Worm (Caenorhabditis elegans) whole organism, L4 larva: ENCODE measurements around the gene sdz-19.

Experiments used
- F44E2.7 ChIP-seq: fragments of 200-800 bp; sonication (Bioruptor generic); IDR thresholded peaks from 2 replicates; pipeline ENCODE4 v2.1.2; 2022; ENCODE audit warnings: missing genetic modification characterization, missing compliant biosample characterization
- R02D3.7 ChIP-seq: fragments of 150-350 bp; sonication (generic microtip); optimal IDR thresholded peaks from 3 replicates; lab custom pipeline; 2014; ENCODE audit warnings: missing biosample characterization, missing genetic modification characterization
- T26A8.4 ChIP-seq: fragments of 200-800 bp; sonication (Bioruptor generic); IDR thresholded peaks from 2 replicates; pipeline ENCODE4 v1.3.6; 2022; ENCODE audit warnings: missing genetic modification characterization, missing compliant biosample characterization
- Y5F2A.4 ChIP-seq: fragments of 200-800 bp; sonication (Bioruptor generic); optimal IDR thresholded peaks from 2 replicates; lab custom pipeline; 2018; ENCODE audit warnings: mild to moderate bottlenecking, missing genetic modification characterization, missing compliant biosample characterization
- ZK546.5 ChIP-seq, 2 experiments: sonication (generic microtip); optimal IDR thresholded peaks; 2 replicates each; lab custom pipeline; 2017; ENCODE audit warnings: missing biosample characterization in 2 of 2, missing genetic modification characterization in 2 of 2
- aha-1 ChIP-seq: fragments of 150-350 bp; peaks from one replicate; lab custom pipeline; 2014; ENCODE audit warnings: missing biosample characterization, missing genetic modification characterization
- ama-1 ChIP-seq: fragments of 150-350 bp; optimal IDR thresholded peaks from 2 replicates; lab custom pipeline; 2014; ENCODE audit warnings: inconsistent platforms, mixed read lengths
- attf-4 ChIP-seq: sonication (generic microtip); optimal IDR thresholded peaks from 3 replicates; lab custom pipeline; 2017; ENCODE audit warnings: missing biosample characterization, missing genetic modification characterization
- ceh-28 ChIP-seq: fragments of 150-350 bp; optimal IDR thresholded peaks from 2 replicates; lab custom pipeline; 2014; ENCODE audit warnings: missing biosample characterization, missing genetic modification reagents, missing genetic modification characterization
- ceh-44 ChIP-seq: fragments of 200-800 bp; sonication (Bioruptor generic); IDR thresholded peaks from 2 replicates; pipeline ENCODE4 v1.3.6; 2022; ENCODE audit warnings: missing genetic modification reagents, missing genetic modification characterization, missing compliant biosample characterization
- ceh-62 ChIP-seq: sonication (generic microtip); optimal IDR thresholded peaks from 2 replicates; lab custom pipeline; 2017; ENCODE audit warnings: missing biosample characterization, missing genetic modification characterization
- ceh-82 ChIP-seq: sonication (generic microtip); optimal IDR thresholded peaks from 2 replicates; lab custom pipeline; 2017; ENCODE audit warnings: missing biosample characterization, missing genetic modification characterization
- daf-8 ChIP-seq: fragments of 200-800 bp; sonication (Bioruptor generic); IDR thresholded peaks from 2 replicates; pipeline ENCODE4 v1.3.6; 2022; ENCODE audit warnings: missing genetic modification characterization, missing compliant biosample characterization
- dmd-8 ChIP-seq: fragments of 200-800 bp; sonication (Bioruptor generic); IDR thresholded peaks from 2 replicates; pipeline ENCODE4 v1.3.6; 2022; ENCODE audit warnings: missing genetic modification characterization, missing compliant biosample characterization
- gei-8 ChIP-seq: fragments of 200-800 bp; sonication (Bioruptor generic); optimal IDR thresholded peaks from 2 replicates; lab custom pipeline; 2018; ENCODE audit warnings: mild to moderate bottlenecking, missing genetic modification characterization, missing compliant biosample characterization
- hlh-11 ChIP-seq: fragments of 200-800 bp; sonication (Bioruptor generic); optimal IDR thresholded peaks from 2 replicates; lab custom pipeline; 2018; ENCODE audit warnings: mild to moderate bottlenecking, missing genetic modification characterization, missing compliant biosample characterization
- lim-7 ChIP-seq: fragments of 200-800 bp; sonication (Bioruptor generic); IDR thresholded peaks from 2 replicates; pipeline ENCODE4 v1.3.6; 2022; ENCODE audit warnings: missing genetic modification characterization, missing compliant biosample characterization
- lin-1 ChIP-seq: fragments of 200-800 bp; sonication (Bioruptor generic); IDR thresholded peaks from 2 replicates; pipeline ENCODE4 v1.3.6; 2022; ENCODE audit warnings: missing genetic modification reagents, missing genetic modification characterization, missing compliant biosample characterization
- lin-13 ChIP-seq: fragments of 150-350 bp; optimal IDR thresholded peaks from 2 replicates; lab custom pipeline; 2014; ENCODE audit warnings: missing biosample characterization, missing genetic modification reagents, missing genetic modification characterization
- lin-29 ChIP-seq: fragments of 200-800 bp; sonication (Bioruptor generic); IDR thresholded peaks from 2 replicates; pipeline ENCODE4 v1.3.6; 2022; ENCODE audit warnings: missing genetic modification reagents, missing genetic modification characterization, missing compliant biosample characterization
- lin-39 ChIP-seq: fragments of 150-350 bp; optimal IDR thresholded peaks from 2 replicates; lab custom pipeline; 2014; ENCODE audit warnings: missing biosample characterization, missing genetic modification reagents, missing genetic modification characterization
- lir-3 ChIP-seq: sonication (generic microtip); optimal IDR thresholded peaks from 2 replicates; lab custom pipeline; 2016; ENCODE audit warnings: mild to moderate bottlenecking, missing genetic modification characterization, missing compliant biosample characterization
- madf-9 ChIP-seq: fragments of 200-800 bp; sonication (Bioruptor generic); conservative IDR thresholded peaks from 2 replicates; pipeline ENCODE4 v1.3.6; 2022; ENCODE audit warnings: missing genetic modification reagents, missing genetic modification characterization, missing compliant biosample characterization
- mes-2 ChIP-seq: sonication (generic microtip); optimal IDR thresholded peaks from 2 replicates; lab custom pipeline; 2016; ENCODE audit warnings: missing genotype, mild to moderate bottlenecking, missing genetic modification characterization, missing compliant biosample characterization; ENCODE audit not compliant: poor library complexity, severe bottlenecking
- mxl-2 ChIP-seq: fragments of 200-800 bp; sonication (Bioruptor generic); conservative IDR thresholded peaks from 2 replicates; pipeline ENCODE4 v1.3.6; 2022; ENCODE audit warnings: missing genetic modification reagents, missing genetic modification characterization, missing compliant biosample characterization
- mxl-3 ChIP-seq: fragments of 200-800 bp; sonication (Bioruptor generic); optimal IDR thresholded peaks from 2 replicates; lab custom pipeline; 2018; ENCODE audit warnings: mild to moderate bottlenecking, missing genetic modification characterization, missing compliant biosample characterization
- nhr-102 ChIP-seq: sonication (generic microtip); optimal IDR thresholded peaks from 2 replicates; lab custom pipeline; 2016; ENCODE audit warnings: mild to moderate bottlenecking, missing genetic modification characterization, moderate library complexity, missing compliant biosample characterization
- nhr-111 ChIP-seq: fragments of 200-800 bp; sonication (Bioruptor generic); optimal IDR thresholded peaks from 2 replicates; lab custom pipeline; 2018; ENCODE audit warnings: mild to moderate bottlenecking, missing genetic modification characterization, missing compliant biosample characterization
- nhr-237 ChIP-seq: sonication (generic microtip); optimal IDR thresholded peaks from 2 replicates; lab custom pipeline; 2017; ENCODE audit warnings: missing biosample characterization, missing genetic modification characterization
- nhr-25 ChIP-seq: sonication (generic microtip); optimal IDR thresholded peaks from 2 replicates; lab custom pipeline; 2017; ENCODE audit warnings: missing genetic modification characterization, mild to moderate bottlenecking, missing compliant biosample characterization, antibody characterized with exemption, moderate library complexity, borderline replicate concordance; ENCODE audit not compliant: insufficient read depth
- nhr-48 ChIP-seq: sonication (generic microtip); optimal IDR thresholded peaks from 2 replicates; lab custom pipeline; 2016; ENCODE audit warnings: mild to moderate bottlenecking, missing genetic modification characterization, missing compliant biosample characterization
- rbr-2 ChIP-seq: sonication (generic microtip); optimal IDR thresholded peaks from 2 replicates; lab custom pipeline; 2016; ENCODE audit warnings: missing genotype, missing genetic modification characterization, missing compliant biosample characterization
- sdz-12 ChIP-seq: fragments of 200-800 bp; sonication (Bioruptor generic); optimal IDR thresholded peaks from 2 replicates; lab custom pipeline; 2018; ENCODE audit warnings: mild to moderate bottlenecking, missing genetic modification characterization, missing compliant biosample characterization
- snpc-4 ChIP-seq: fragments of 150-350 bp; optimal IDR thresholded peaks from 2 replicates; lab custom pipeline; 2014; ENCODE audit warnings: missing biosample characterization, missing genetic modification characterization
- spr-1 ChIP-seq: sonication (generic microtip); optimal IDR thresholded peaks from 2 replicates; lab custom pipeline; 2016; ENCODE audit warnings: mild to moderate bottlenecking, missing genetic modification characterization, missing compliant biosample characterization
- tag-97 ChIP-seq: fragments of 200-800 bp; sonication (Bioruptor generic); IDR thresholded peaks from 2 replicates; pipeline ENCODE4 v1.3.6; 2022; ENCODE audit warnings: missing genetic modification characterization, missing compliant biosample characterization
- unc-130 ChIP-seq: sonication (generic microtip); optimal IDR thresholded peaks from 2 replicates; lab custom pipeline; 2016; ENCODE audit warnings: missing genetic modification reagents, missing genetic modification characterization, missing compliant biosample characterization
- unc-39 ChIP-seq: sonication (generic microtip); optimal IDR thresholded peaks from 2 replicates; lab custom pipeline; 2017; ENCODE audit warnings: missing biosample characterization, missing genetic modification characterization
- zfp-2 ChIP-seq: sonication (generic microtip); optimal IDR thresholded peaks from 2 replicates; lab custom pipeline; 2016; ENCODE audit warnings: mild to moderate bottlenecking, missing genetic modification characterization, missing compliant biosample characterization
- zfp-3 ChIP-seq: fragments of 200-800 bp; sonication (Bioruptor generic); conservative IDR thresholded peaks from 2 replicates; pipeline ENCODE4 v1.3.6; 2022; ENCODE audit warnings: missing genetic modification reagents, missing genetic modification characterization, missing compliant biosample characterization
- zip-11 ChIP-seq: fragments of 200-800 bp; sonication (Bioruptor generic); IDR thresholded peaks from 2 replicates; pipeline ENCODE4 v1.3.6; 2022; ENCODE audit warnings: missing genetic modification characterization, missing compliant biosample characterization
- ztf-7 ChIP-seq: fragments of 150-350 bp; optimal IDR thresholded peaks from 2 replicates; lab custom pipeline; 2014; ENCODE audit warnings: missing biosample characterization, missing genetic modification characterization

sdz-19 gene

DNA sequence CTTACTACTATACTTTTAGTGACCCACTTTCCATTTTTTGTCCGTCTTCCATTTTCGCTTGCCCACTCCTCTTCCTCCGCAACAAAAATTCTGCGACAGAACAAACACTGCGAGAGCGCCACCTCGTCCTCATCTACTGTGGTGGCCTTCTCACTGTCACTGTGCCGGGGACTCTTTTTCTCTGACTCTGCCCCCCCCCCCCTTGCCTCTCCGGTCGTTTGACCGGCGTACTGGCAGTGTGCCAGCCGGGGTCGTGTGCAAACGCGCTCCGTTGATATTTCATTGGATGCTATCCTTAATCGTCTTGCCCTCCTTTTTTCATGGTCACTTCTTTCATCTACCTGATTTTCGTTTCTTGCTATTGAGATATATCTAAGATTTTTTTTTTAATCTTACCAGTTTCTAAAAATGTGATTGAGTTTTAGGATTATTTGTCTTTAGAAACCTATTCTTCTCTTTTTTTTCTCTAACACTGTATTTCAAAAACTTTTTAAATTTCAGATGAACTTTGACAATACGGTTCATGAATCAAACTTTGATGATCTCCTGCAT, 22.6 kb downstream of the sdz-19 start, which contains the start of gene atf-6 (continued):
- no peak for TF ChIP-seq nhr-237 (tag; lab: Kevin White, UChicago)
- TF ChIP-seq Y5F2A.4 (GFP tag; lab: Kevin White, UChicago), result no peak
- peak; percentile 56 for TF ChIP-seq nhr-48 (tag; lab: Kevin White, UChicago)
- no peak for TF ChIP-seq daf-8 (GFP tag; lab: Robert Waterston, UW)
- peak; percentile 17 for TF ChIP-seq zfp-2
- TF ChIP-seq spr-1 (tag; lab: Kevin White, UChicago), result peak; percentile 29
- TF ChIP-seq tag-97 (GFP tag; lab: Robert Waterston, UW), result no peak
- TF ChIP-seq mes-2 (tag; lab: Kevin White, UChicago), result peak; percentile 85
- no peak for TF ChIP-seq sdz-12 (GFP tag; lab: Kevin White, UChicago)
- no peak for TF ChIP-seq R02D3.7 (tag; lab: Kevin White, UChicago)
- no peak for TF ChIP-seq gei-8 (GFP tag; lab: Kevin White, UChicago)
- no peak for TF ChIP-seq F44E2.7
- TF ChIP-seq ceh-62, result no peak
- no peak for TF ChIP-seq ceh-28 (tag; lab: Kevin White, UChicago)
- peak; percentile 77 for TF ChIP-seq nhr-102 (tag; lab: Kevin White, UChicago)
- 0 out of 2 replicates have a peak, but pooled peaks have one; percentile 33 for TF ChIP-seq madf-9
- no peak for TF ChIP-seq ceh-44 (GFP tag; lab: Robert Waterston, UW)
- TF ChIP-seq nhr-111 (GFP tag; lab: Kevin White, UChicago), result no peak
- TF ChIP-seq ZK546.5 (tag; optimal IDR thresholded peaks at IDR 0.05; lab: Kevin White, UChicago), result no peak
- peak; percentile 100 for TF ChIP-seq aha-1 (tag; lab: Kevin White, UChicago)
- peak; percentile 48; the same call in 1 of the 2 replicates for TF ChIP-seq T26A8.4 (GFP tag; lab: Robert Waterston, UW)
- no peak for TF ChIP-seq ceh-82 (tag; lab: Kevin White, UChicago)
- TF ChIP-seq ztf-7 (tag; lab: Kevin White, UChicago), result no peak
- TF ChIP-seq zfp-3 (GFP tag; lab: Robert Waterston, UW), result no peak
- no peak for TF ChIP-seq unc-39 (tag; lab: Kevin White, UChicago)
- no peak for TF ChIP-seq lin-39 (tag; lab: Kevin White, UChicago)
- TF ChIP-seq attf-4 (tag; lab: Kevin White, UChicago), result no peak
- TF ChIP-seq hlh-11, result peak; percentile 91
- no peak for TF ChIP-seq snpc-4 (tag; lab: Kevin White, UChicago)
- peak; percentile 79 for TF ChIP-seq lin-13
- no peak for TF ChIP-seq lin-29 (GFP tag; lab: Robert Waterston, UW)
- TF ChIP-seq zip-11 (GFP tag; lab: Robert Waterston, UW), result no peak
- no peak for TF ChIP-seq lin-1 (GFP tag; lab: Robert Waterston, UW)
- TF ChIP-seq dmd-8 (GFP tag; lab: Robert Waterston, UW), result 0 out of 2 replicates have a peak, but pooled peaks have one; percentile 29

DNA sequence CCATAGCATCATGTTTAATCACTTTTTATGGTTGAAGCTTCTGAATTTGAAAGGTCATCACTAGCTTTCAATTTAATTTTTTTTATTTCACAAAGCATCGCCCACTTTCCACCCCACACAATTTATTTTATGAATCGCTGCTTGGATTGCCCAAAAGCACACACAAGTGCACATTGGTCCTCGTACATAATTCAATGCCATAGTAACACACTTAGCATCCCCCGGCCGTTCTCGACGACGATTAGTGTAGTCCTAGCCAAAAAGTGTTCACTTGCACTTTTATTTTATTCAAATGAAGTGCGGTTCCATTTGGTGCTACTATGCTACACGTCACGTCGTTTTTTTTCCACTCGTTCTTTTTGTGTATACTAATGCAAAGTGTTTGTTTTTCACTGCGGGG, 24.1 kb downstream of the sdz-19 start:
- no peak for TF ChIP-seq lin-1 (GFP tag; lab: Robert Waterston, UW)
- no peak for TF ChIP-seq rbr-2
- TF ChIP-seq ztf-7 (tag; lab: Kevin White, UChicago), result no peak
- no peak for TF ChIP-seq lir-3 (tag; lab: Kevin White, UChicago)
- no peak for TF ChIP-seq mes-2 (tag; lab: Kevin White, UChicago)
- no peak for TF ChIP-seq nhr-25 (tag; lab: Kevin White, UChicago)
- no peak for TF ChIP-seq zfp-2
- TF ChIP-seq lim-7 (GFP tag; lab: Robert Waterston, UW), result no peak
- TF ChIP-seq mxl-3 (GFP tag; lab: Kevin White, UChicago), result no peak
- no peak for TF ChIP-seq R02D3.7 (tag; lab: Kevin White, UChicago)
- TF ChIP-seq mxl-2 (GFP tag; lab: Robert Waterston, UW), result no peak
- no peak for TF ChIP-seq sdz-12 (GFP tag; lab: Kevin White, UChicago)
- no peak for TF ChIP-seq nhr-102 (tag; lab: Kevin White, UChicago)
- TF ChIP-seq unc-130 (GFP tag; lab: Kevin White, UChicago), result no peak
- TF ChIP-seq ama-1 (lab: Kevin White, UChicago), result no peak
- no peak for TF ChIP-seq spr-1 (tag; lab: Kevin White, UChicago)
